Fruit fly (Drosophila melanogaster) whole organism, embryonic: ENCODE measurements around the gene CG7974.

Experiments used
- Adf1 ChIP-seq: fragments of 200-800 bp; sonication (Bioruptor generic); IDR thresholded peaks from 2 replicates; pipeline ENCODE4 v1.3.6; 2022; ENCODE audit warnings: missing biosample characterization, missing genetic modification characterization
- BEAF-32 ChIP-seq: fragments of 200-800 bp; sonication (Bioruptor generic); optimal IDR thresholded peaks from 3 replicates; lab custom pipeline; 2017; ENCODE audit warnings: missing biosample characterization, missing genetic modification characterization, mild to moderate bottlenecking, moderate library complexity, missing genetic modification reagents
- CG11560 ChIP-seq: fragments of 200-800 bp; sonication (Bioruptor generic); IDR thresholded peaks from 3 replicates; pipeline ENCODE4 v1.3.6; 2022; ENCODE audit warnings: missing biosample characterization, missing genetic modification characterization
- CG1233 ChIP-seq: fragments of 200-800 bp; sonication (Bioruptor generic); optimal IDR thresholded peaks from 4 replicates; lab custom pipeline; 2018; ENCODE audit warnings: missing biosample characterization, mild to moderate bottlenecking, missing genetic modification characterization
- CG12769 ChIP-seq: fragments of 200-800 bp; sonication (Bioruptor generic); optimal IDR thresholded peaks from 2 replicates; lab custom pipeline; 2019; ENCODE audit warnings: missing biosample characterization, mild to moderate bottlenecking, missing genetic modification characterization, moderate library complexity
- CG13296 ChIP-seq: fragments of 200-800 bp; sonication (Bioruptor generic); optimal IDR thresholded peaks from 3 replicates; lab custom pipeline; 2018; ENCODE audit warnings: missing biosample characterization, mild to moderate bottlenecking, missing genetic modification characterization
- CG14441 ChIP-seq: fragments of 200-800 bp; sonication (Bioruptor generic); IDR thresholded peaks from 2 replicates; pipeline ENCODE4 v1.3.6; 2022; ENCODE audit warnings: missing biosample characterization, missing genetic modification characterization
- CG15073 ChIP-seq: fragments of 200-800 bp; sonication (Bioruptor generic); optimal IDR thresholded peaks from 2 replicates; lab custom pipeline; 2016; ENCODE audit warnings: missing biosample characterization, missing genetic modification characterization
- CG17912 ChIP-seq: fragments of 200-800 bp; sonication (Bioruptor generic); optimal IDR thresholded peaks from 2 replicates; lab custom pipeline; 2018; ENCODE audit warnings: missing biosample characterization, mild to moderate bottlenecking, missing genetic modification characterization
- CG1832 ChIP-seq: fragments of 200-800 bp; sonication (Bioruptor generic); optimal IDR thresholded peaks from 2 replicates; lab custom pipeline; 2017; ENCODE audit warnings: missing biosample characterization, mild to moderate bottlenecking, missing genetic modification characterization, inconsistent platforms
- CG4424 ChIP-seq: fragments of 200-800 bp; sonication (Bioruptor generic); optimal IDR thresholded peaks from 3 replicates; lab custom pipeline; 2016; ENCODE audit warnings: missing biosample characterization, missing genetic modification characterization
- CG6813 ChIP-seq: fragments of 200-800 bp; sonication (Bioruptor generic); optimal IDR thresholded peaks from 2 replicates; lab custom pipeline; 2017; ENCODE audit warnings: missing biosample characterization, missing genetic modification characterization, mild to moderate bottlenecking, moderate library complexity, missing genetic modification reagents
- CG7357 ChIP-seq: fragments of 200-800 bp; sonication (Bioruptor generic); IDR thresholded peaks from 3 replicates; pipeline ENCODE4 v1.3.6; 2022; ENCODE audit warnings: missing biosample characterization, missing genetic modification characterization
- CG7987 ChIP-seq: fragments of 200-800 bp; sonication (Bioruptor generic); optimal IDR thresholded peaks from 2 replicates; lab custom pipeline; 2018; ENCODE audit warnings: missing biosample characterization, mild to moderate bottlenecking, missing genetic modification characterization, moderate library complexity
- CG8089 ChIP-seq: fragments of 200-800 bp; sonication (Bioruptor generic); optimal IDR thresholded peaks from 3 replicates; lab custom pipeline; 2016; ENCODE audit warnings: missing biosample characterization, missing genetic modification characterization
- CG8359 ChIP-seq: fragments of 200-800 bp; sonication (Bioruptor generic); optimal IDR thresholded peaks from 2 replicates; lab custom pipeline; 2017; ENCODE audit warnings: missing biosample characterization, mild to moderate bottlenecking, missing genetic modification characterization, borderline replicate concordance
- Camta ChIP-seq: fragments of 200-800 bp; sonication (Bioruptor generic); optimal IDR thresholded peaks from 2 replicates; lab custom pipeline; 2016; ENCODE audit warnings: missing biosample characterization, missing genetic modification characterization
- Dbx ChIP-seq: fragments of 200-800 bp; sonication (Bioruptor generic); IDR thresholded peaks from 3 replicates; pipeline ENCODE4 v1.3.6; 2022; ENCODE audit warnings: missing biosample characterization, missing genetic modification characterization
- Dek ChIP-seq: fragments of 200-800 bp; sonication (Bioruptor generic); optimal IDR thresholded peaks from 3 replicates; lab custom pipeline; 2019; ENCODE audit warnings: missing biosample characterization, mild to moderate bottlenecking, missing genetic modification characterization, moderate library complexity
- Dip3 ChIP-seq: fragments of 200-800 bp; sonication (Bioruptor generic); optimal IDR thresholded peaks from 3 replicates; lab custom pipeline; 2016; ENCODE audit warnings: missing biosample characterization, missing genetic modification characterization
- Drgx ChIP-seq: fragments of 200-800 bp; sonication (Bioruptor generic); IDR thresholded peaks from 2 replicates; pipeline ENCODE4 v1.3.6; 2022; ENCODE audit warnings: missing biosample characterization, missing genetic modification characterization
- Ets65A ChIP-seq: fragments of 200-800 bp; sonication (Bioruptor generic); peaks from one replicate; lab custom pipeline; 2016; ENCODE audit warnings: missing biosample characterization, missing genetic modification characterization
- H15 ChIP-seq: fragments of 200-800 bp; sonication (Bioruptor generic); IDR thresholded peaks from 3 replicates; pipeline ENCODE4 v1.3.6; 2022; ENCODE audit warnings: missing biosample characterization, missing genetic modification characterization
- Hmr ChIP-seq: fragments of 200-800 bp; sonication (Bioruptor generic); optimal IDR thresholded peaks from 3 replicates; lab custom pipeline; 2017; ENCODE audit warnings: mild to moderate bottlenecking, missing biosample characterization, missing genetic modification reagents, missing genetic modification characterization
- NFAT ChIP-seq: fragments of 200-800 bp; sonication (Bioruptor generic); IDR thresholded peaks from 2 replicates; pipeline ENCODE4 v1.3.6; 2022; ENCODE audit warnings: missing biosample characterization, missing genetic modification characterization
- Oaz ChIP-seq: fragments of 200-800 bp; sonication (Bioruptor generic); IDR thresholded peaks from 2 replicates; pipeline ENCODE4 v1.3.6; 2022; ENCODE audit warnings: missing biosample characterization, missing genetic modification characterization
- Poxn ChIP-seq: fragments of 200-800 bp; sonication (Bioruptor generic); IDR thresholded peaks from 2 replicates; pipeline ENCODE4 v1.3.6; 2022; ENCODE audit warnings: missing biosample characterization, missing genetic modification characterization
- Sox100B ChIP-seq: fragments of 200-800 bp; sonication (Bioruptor generic); optimal IDR thresholded peaks from 3 replicates; lab custom pipeline; 2018; ENCODE audit warnings: missing biosample characterization, mild to moderate bottlenecking, missing genetic modification characterization
- Vsx1 ChIP-seq: fragments of 200-800 bp; sonication (Bioruptor generic); optimal IDR thresholded peaks from 2 replicates; lab custom pipeline; 2017; ENCODE audit warnings: missing biosample characterization, mild to moderate bottlenecking, missing genetic modification characterization, missing genetic modification reagents
- ab ChIP-seq: fragments of 200-800 bp; sonication (Bioruptor generic); optimal IDR thresholded peaks from 2 replicates; lab custom pipeline; 2016; ENCODE audit warnings: missing biosample characterization, missing genetic modification characterization
- bsh ChIP-seq, 2 experiments: fragments of 200-800 bp; sonication (Bioruptor generic); optimal IDR thresholded peaks; 2 replicates each; lab custom pipeline; 2017 to 2018; ENCODE audit warnings: mild to moderate bottlenecking in 2 of 2, missing biosample characterization in 2 of 2, missing genetic modification characterization in 2 of 2, moderate library complexity in 1 of 2
- crol ChIP-seq: fragments of 200-800 bp; sonication (Bioruptor generic); IDR thresholded peaks from 2 replicates; pipeline ENCODE4 v1.3.6; 2022; ENCODE audit warnings: missing biosample characterization, missing genetic modification characterization
- dan ChIP-seq: fragments of 200-800 bp; sonication (Bioruptor generic); IDR thresholded peaks from 2 replicates; pipeline ENCODE4 v1.3.6; 2022; ENCODE audit warnings: missing biosample characterization, missing genetic modification characterization
- eve ChIP-seq, 2 experiments: fragments of >200 bp; optimal IDR thresholded peaks; 2 replicates each; lab custom pipeline; 2017; ENCODE audit warnings: missing biosample characterization in 2 of 2, missing genetic modification characterization in 2 of 2
- ewg ChIP-seq: fragments of 200-800 bp; sonication (Bioruptor generic); optimal IDR thresholded peaks from 3 replicates; lab custom pipeline; 2017; ENCODE audit warnings: mild to moderate bottlenecking, missing biosample characterization, missing genetic modification reagents, missing genetic modification characterization
- fu2 ChIP-seq: fragments of 200-800 bp; sonication (Bioruptor generic); optimal IDR thresholded peaks from 2 replicates; lab custom pipeline; 2016; ENCODE audit warnings: missing biosample characterization, missing genetic modification characterization
- knrl ChIP-seq: fragments of 200-800 bp; sonication (Bioruptor generic); IDR thresholded peaks from 3 replicates; pipeline ENCODE4 v1.3.6; 2022; ENCODE audit warnings: missing biosample characterization, missing genetic modification characterization; ENCODE audit not compliant: partially characterized antibody
- nmo ChIP-seq: fragments of 200-800 bp; sonication (Bioruptor generic); optimal IDR thresholded peaks from 2 replicates; lab custom pipeline; 2018; ENCODE audit warnings: missing biosample characterization, mild to moderate bottlenecking, missing genetic modification characterization, moderate library complexity
- otp ChIP-seq: fragments of 200-800 bp; sonication (Bioruptor generic); IDR thresholded peaks from 3 replicates; pipeline ENCODE4, ENCODE4 v1.3.6; 2022; ENCODE audit warnings: missing biosample characterization, missing genetic modification characterization
- phol ChIP-seq: fragments of 200-800 bp; sonication (Bioruptor generic); optimal IDR thresholded peaks from 3 replicates; lab custom pipeline; 2018; ENCODE audit warnings: missing biosample characterization, mild to moderate bottlenecking, missing genetic modification characterization, moderate library complexity
- ranshi ChIP-seq: fragments of 200-800 bp; sonication (Bioruptor generic); IDR thresholded peaks from 2 replicates; pipeline ENCODE4 v1.3.6; 2022; ENCODE audit warnings: missing biosample characterization, missing genetic modification characterization
- sc ChIP-seq, 3 experiments: fragments of >200 bp in 2 of 3; fragments of 200-800 bp in 1 of 3; sonication (Bioruptor generic) in 1 of 3; optimal IDR thresholded peaks; 2 replicates in 2 of 3; 3 replicates in 1 of 3; lab custom pipeline; 2017; ENCODE audit warnings: mild to moderate bottlenecking in 1 of 3, missing biosample characterization in 1 of 3, missing genetic modification characterization in 1 of 3, missing genetic modification reagents in 1 of 3
- sisA ChIP-seq: fragments of 200-800 bp; sonication (Bioruptor generic); IDR thresholded peaks from 2 replicates; pipeline ENCODE4 v1.3.6; 2022; ENCODE audit warnings: missing biosample characterization, missing genetic modification characterization
- sob ChIP-seq: fragments of 200-800 bp; sonication (Bioruptor generic); IDR thresholded peaks from 2 replicates; pipeline ENCODE4 v1.3.6; 2022; ENCODE audit warnings: missing biosample characterization, missing genetic modification characterization
- sug ChIP-seq: fragments of 200-800 bp; optimal IDR thresholded peaks from 2 replicates; lab custom pipeline; 2019; ENCODE audit warnings: missing biosample characterization, mild to moderate bottlenecking, missing genetic modification characterization, moderate library complexity
- tio ChIP-seq: fragments of 200-800 bp; sonication (Bioruptor generic); optimal IDR thresholded peaks from 2 replicates; lab custom pipeline; 2017; ENCODE audit warnings: missing biosample characterization, missing genetic modification characterization, inconsistent platforms
- toy ChIP-seq: fragments of 200-800 bp; sonication (Bioruptor generic); IDR thresholded peaks from 2 replicates; pipeline ENCODE4 v1.3.6; 2022; ENCODE audit warnings: missing biosample characterization, missing genetic modification characterization
- trem ChIP-seq: fragments of 200-800 bp; optimal IDR thresholded peaks from 3 replicates; lab custom pipeline; 2019; ENCODE audit warnings: missing biosample characterization, mild to moderate bottlenecking, missing genetic modification characterization, moderate library complexity
- wdn ChIP-seq: fragments of 200-800 bp; sonication (Bioruptor generic); IDR thresholded peaks from 2 replicates; pipeline ENCODE4 v1.3.6; 2022; ENCODE audit warnings: missing biosample characterization, missing genetic modification characterization
- z ChIP-seq: fragments of 200-800 bp; sonication (Bioruptor generic); IDR thresholded peaks from 3 replicates; pipeline ENCODE4 v1.3.6; 2022; ENCODE audit warnings: missing biosample characterization, missing genetic modification characterization

Gene CG7974

DNA sequence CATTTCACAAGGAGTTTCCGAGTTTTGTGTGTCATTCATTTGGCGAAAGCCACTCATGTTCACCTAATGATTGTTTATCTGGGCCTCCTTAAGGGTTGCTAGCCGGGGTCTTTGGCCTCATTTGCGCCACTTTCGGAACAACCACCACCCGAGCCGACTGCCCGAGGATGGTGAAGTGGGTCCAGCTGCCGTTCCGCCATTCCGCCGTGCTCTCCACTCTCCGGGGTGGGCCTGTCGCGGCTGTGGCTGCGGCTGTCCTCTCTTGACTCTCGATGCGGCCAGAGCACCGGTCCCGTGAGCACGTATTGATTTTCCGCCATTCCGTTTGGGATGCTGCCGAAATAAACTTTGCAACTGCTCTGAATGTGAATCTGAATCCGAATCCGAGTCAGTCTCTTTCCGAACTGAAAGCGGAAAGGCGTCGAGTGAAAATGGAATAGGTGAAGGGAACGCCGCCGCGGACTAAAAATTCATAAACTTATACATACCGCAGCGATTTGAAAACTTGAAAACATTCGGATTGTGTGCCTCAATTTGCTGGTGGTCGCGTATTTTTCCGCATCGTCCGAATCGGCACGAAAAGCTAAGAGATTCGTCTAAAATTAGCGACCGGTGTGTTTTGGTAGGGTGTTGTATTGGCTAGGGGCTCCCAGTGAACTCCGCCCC lies 16.1 kb upstream of the CG7974 start, which contains the start of gene CG13920 (continued):
- TF ChIP-seq crol (GFP tag; lab: Robert Waterston, UW), result peak; percentile 78
- peak; percentile 25 for TF ChIP-seq CG12769 (tag; lab: Kevin White, UChicago)
- TF ChIP-seq Sox100B (GFP tag; lab: Kevin White, UChicago), result no peak
- TF ChIP-seq ab (GFP tag; lab: Kevin White, UChicago), result no peak
- TF ChIP-seq dan, result no peak
- TF ChIP-seq knrl (GFP tag; lab: Robert Waterston, UW), result no peak
- no peak for TF ChIP-seq CG8359
- no peak for TF ChIP-seq Oaz (GFP tag; lab: Robert Waterston, UW)
- no peak for TF ChIP-seq CG17912 (GFP tag; lab: Kevin White, UChicago)
- TF ChIP-seq CG1233 (GFP tag; lab: Kevin White, UChicago), result no peak
- TF ChIP-seq Dip3, result no peak
- TF ChIP-seq Adf1 (GFP tag; lab: Robert Waterston, UW), result no peak; the same call in 1 of the 2 replicates
- TF ChIP-seq phol, result no peak
- no peak for TF ChIP-seq BEAF-32 (GFP tag; lab: Kevin White, UChicago)
- no peak for TF ChIP-seq sisA (GFP tag; lab: Robert Waterston, UW)
- TF ChIP-seq bsh (GFP tag; optimal IDR thresholded peaks at IDR 0.05; lab: Kevin White, UChicago), result no peak
- TF ChIP-seq H15 (GFP tag; lab: Robert Waterston, UW), result no peak
- TF ChIP-seq ewg (GFP tag; lab: Kevin White, UChicago), result no peak
- no peak for TF ChIP-seq ranshi (GFP tag; lab: Robert Waterston, UW)
- no peak for TF ChIP-seq tio (GFP tag; lab: Kevin White, UChicago)
- no peak for TF ChIP-seq sob
- no peak for TF ChIP-seq otp (GFP tag; lab: Robert Waterston, UW)
- TF ChIP-seq z (GFP tag; lab: Robert Waterston, UW), result 0 out of 3 replicates have a peak, but pooled peaks have one; percentile 46
- 0 out of 3 replicates have a peak, but pooled peaks have one; percentile 34 for TF ChIP-seq Dbx (GFP tag; lab: Robert Waterston, UW)
- TF ChIP-seq Hmr (GFP tag; lab: Kevin White, UChicago), result no peak
- no peak for TF ChIP-seq wdn (GFP tag; lab: Robert Waterston, UW)
- no peak for TF ChIP-seq Dek (tag; lab: Kevin White, UChicago)
- no peak for TF ChIP-seq Ets65A (GFP tag; lab: Kevin White, UChicago)
- no peak for TF ChIP-seq CG15073 (GFP tag; lab: Kevin White, UChicago)
- no peak for TF ChIP-seq CG14441 (GFP tag; lab: Robert Waterston, UW)
- 0 out of 2 replicates have a peak, but pooled peaks have one; percentile 2 for TF ChIP-seq NFAT
- TF ChIP-seq toy (GFP tag; lab: Robert Waterston, UW), result no peak
- TF ChIP-seq CG4424 (GFP tag; lab: Kevin White, UChicago), result no peak
- TF ChIP-seq CG7987, result no peak
- TF ChIP-seq CG11560, result no peak
- no peak for TF ChIP-seq Camta (GFP tag; lab: Kevin White, UChicago)
- TF ChIP-seq fu2 (GFP tag; lab: Kevin White, UChicago), result no peak
- TF ChIP-seq CG13296 (GFP tag; lab: Kevin White, UChicago), result no peak
- no peak for TF ChIP-seq Drgx
- peak; percentile 59 for TF ChIP-seq sug (tag; lab: Kevin White, UChicago)
- TF ChIP-seq sc (optimal IDR thresholded peaks at IDR 0.05; lab: Kevin White, UChicago), result no peak
- no peak for TF ChIP-seq sc (GFP tag; optimal IDR thresholded peaks at IDR 0.05; lab: Kevin White, UChicago)
- TF ChIP-seq eve (GFP tag; optimal IDR thresholded peaks at IDR 0.05; lab: Kevin White, UChicago), result no peak
- TF ChIP-seq trem, result no peak
- TF ChIP-seq nmo, result no peak
- TF ChIP-seq Vsx1 (GFP tag; lab: Kevin White, UChicago), result no peak
- TF ChIP-seq CG7357 (GFP tag; lab: Robert Waterston, UW), result no peak
- no peak for TF ChIP-seq CG8089
- TF ChIP-seq CG6813 (GFP tag; lab: Kevin White, UChicago), result no peak
- no peak for TF ChIP-seq CG1832 (GFP tag; lab: Kevin White, UChicago)
- TF ChIP-seq Poxn (GFP tag; lab: Robert Waterston, UW), result no peak
